Fruit fly (Drosophila melanogaster) whole organism, prepupa: ENCODE measurements around the gene CG14086.
A peak's percentile ranks its signal among the peaks of the same experiment; 100 is the strongest.

Source experiments
- CG10631 ChIP-seq: fragments of 200-800 bp; sonication (Bioruptor generic); optimal IDR thresholded peaks from 2 replicates; lab custom pipeline; 2016; ENCODE audit warnings: missing biosample characterization, missing genetic modification characterization
- CG11294 ChIP-seq: fragments of 200-800 bp; sonication (Bioruptor generic); IDR thresholded peaks from 2 replicates; pipeline ENCODE4 v1.3.6; 2022; ENCODE audit warnings: missing biosample characterization, missing genetic modification characterization
- CG11902 ChIP-seq: fragments of 200-800 bp; sonication (Bioruptor generic); optimal IDR thresholded peaks from 3 replicates; lab custom pipeline; 2016; ENCODE audit warnings: missing biosample characterization, missing genetic modification characterization
- CG15336 ChIP-seq: fragments of 200-800 bp; sonication (Bioruptor generic); IDR thresholded peaks from 2 replicates; pipeline ENCODE4 v1.3.6; 2022; ENCODE audit warnings: missing biosample characterization, missing genetic modification characterization
- CG1621 ChIP-seq: fragments of 200-800 bp; sonication (Bioruptor generic); optimal IDR thresholded peaks from 3 replicates; lab custom pipeline; 2018; ENCODE audit warnings: missing biosample characterization, mild to moderate bottlenecking, missing genetic modification characterization
- CG3032 ChIP-seq: fragments of 200-800 bp; optimal IDR thresholded peaks from 2 replicates; lab custom pipeline; 2019; ENCODE audit warnings: missing biosample characterization, mild to moderate bottlenecking, missing genetic modification characterization, moderate library complexity
- CG31627 ChIP-seq: fragments of 200-800 bp; sonication (Bioruptor generic); optimal IDR thresholded peaks from 3 replicates; lab custom pipeline; 2016; ENCODE audit warnings: missing biosample characterization, missing genetic modification characterization
- CG32006 ChIP-seq: fragments of 200-800 bp; sonication (Bioruptor generic); optimal IDR thresholded peaks from 3 replicates; lab custom pipeline; 2017; ENCODE audit warnings: missing biosample characterization, mild to moderate bottlenecking, missing genetic modification characterization
- CG34406 ChIP-seq: fragments of 200-800 bp; sonication (Bioruptor generic); optimal IDR thresholded peaks from 3 replicates; lab custom pipeline; 2016; ENCODE audit warnings: missing biosample characterization, missing genetic modification characterization
- CG3919 ChIP-seq: fragments of 200-800 bp; sonication (Bioruptor generic); optimal IDR thresholded peaks from 3 replicates; lab custom pipeline; 2016; ENCODE audit warnings: missing biosample characterization, missing genetic modification characterization
- CG6163 ChIP-seq: fragments of 200-800 bp; sonication (Bioruptor generic); IDR thresholded peaks from 3 replicates; pipeline ENCODE4 v1.3.6; 2022; ENCODE audit warnings: missing biosample characterization, missing genetic modification characterization
- CG6276 ChIP-seq: fragments of 200-800 bp; sonication (Bioruptor generic); optimal IDR thresholded peaks from 2 replicates; lab custom pipeline; 2017; ENCODE audit warnings: missing biosample characterization, mild to moderate bottlenecking, missing genetic modification characterization
- CG6792 ChIP-seq: fragments of 200-800 bp; sonication (Bioruptor generic); optimal IDR thresholded peaks from 3 replicates; lab custom pipeline; 2016; ENCODE audit warnings: missing biosample characterization, missing genetic modification characterization
- CG6854 ChIP-seq: fragments of 200-800 bp; sonication (Bioruptor generic); optimal IDR thresholded peaks from 2 replicates; lab custom pipeline; 2017; ENCODE audit warnings: missing biosample characterization, mild to moderate bottlenecking, missing genetic modification characterization
- CG7368 ChIP-seq: fragments of 200-800 bp; sonication (Bioruptor generic); optimal IDR thresholded peaks from 3 replicates; lab custom pipeline; 2016; ENCODE audit warnings: missing biosample characterization, missing genetic modification characterization
- CG8119 ChIP-seq: fragments of 200-800 bp; sonication (Bioruptor generic); IDR thresholded peaks from 3 replicates; pipeline ENCODE4 v1.3.6; 2022; ENCODE audit warnings: missing biosample characterization, missing genetic modification characterization
- CG8319 ChIP-seq: fragments of 200-800 bp; sonication (Bioruptor generic); optimal IDR thresholded peaks from 3 replicates; lab custom pipeline; 2016; ENCODE audit warnings: missing biosample characterization, missing genetic modification characterization
- CG8632 ChIP-seq: fragments of 200-800 bp; sonication (Bioruptor generic); optimal IDR thresholded peaks from 3 replicates; lab custom pipeline; 2016; ENCODE audit warnings: missing biosample characterization, missing genetic modification characterization
- CG9139 ChIP-seq: fragments of 200-800 bp; sonication (Bioruptor generic); optimal IDR thresholded peaks from 3 replicates; lab custom pipeline; 2017; ENCODE audit warnings: missing biosample characterization, mild to moderate bottlenecking, missing genetic modification characterization
- Eip75B ChIP-seq: fragments of 200-800 bp; sonication (Bioruptor generic); optimal IDR thresholded peaks from 3 replicates; lab custom pipeline; 2016; ENCODE audit warnings: missing biosample characterization, missing genetic modification characterization
- Eip78C ChIP-seq: fragments of 200-800 bp; sonication (Bioruptor generic); peaks from one replicate; lab custom pipeline; 2016; ENCODE audit warnings: missing biosample characterization, missing genetic modification characterization
- Eip93F ChIP-seq: fragments of 200-800 bp; sonication (Bioruptor generic); optimal IDR thresholded peaks from 2 replicates; lab custom pipeline; 2016; ENCODE audit warnings: missing biosample characterization, mild to moderate bottlenecking, missing genetic modification characterization
- Ets21C ChIP-seq: fragments of 200-800 bp; sonication (Bioruptor generic); optimal IDR thresholded peaks from 3 replicates; lab custom pipeline; 2016; ENCODE audit warnings: missing biosample characterization, missing genetic modification characterization
- Ets96B ChIP-seq: fragments of 200-800 bp; optimal IDR thresholded peaks from 2 replicates; lab custom pipeline; 2019; ENCODE audit warnings: missing biosample characterization, mild to moderate bottlenecking, missing genetic modification characterization, moderate library complexity
- Hr38 ChIP-seq: sonication (Bioruptor generic); optimal IDR thresholded peaks from 2 replicates; lab custom pipeline; 2016; ENCODE audit warnings: missing biosample characterization, missing genetic modification characterization
- Lpt ChIP-seq: fragments of 200-800 bp; sonication (Bioruptor generic); optimal IDR thresholded peaks from 3 replicates; lab custom pipeline; 2016; ENCODE audit warnings: missing biosample characterization, missing genetic modification characterization
- Met ChIP-seq: fragments of 200-800 bp; sonication (Bioruptor generic); optimal IDR thresholded peaks from 3 replicates; lab custom pipeline; 2016; ENCODE audit warnings: missing biosample characterization, missing genetic modification characterization
- OdsH ChIP-seq: fragments of 200-800 bp; sonication (Bioruptor generic); optimal IDR thresholded peaks from 3 replicates; lab custom pipeline; 2016; ENCODE audit warnings: missing biosample characterization, missing genetic modification characterization
- Smox ChIP-seq: fragments of 200-800 bp; sonication (Bioruptor generic); optimal IDR thresholded peaks from 3 replicates; lab custom pipeline; 2016; ENCODE audit warnings: missing biosample characterization, missing genetic modification characterization
- Sox102F ChIP-seq: fragments of 200-800 bp; sonication (Bioruptor generic); optimal IDR thresholded peaks from 2 replicates; lab custom pipeline; 2016; ENCODE audit warnings: missing biosample characterization, mild to moderate bottlenecking, missing genetic modification characterization
- Sox14 ChIP-seq: fragments of 200-800 bp; sonication (Bioruptor generic); optimal IDR thresholded peaks from 3 replicates; lab custom pipeline; 2016; ENCODE audit warnings: missing biosample characterization, missing genetic modification characterization
- Sox15 ChIP-seq: fragments of 200-800 bp; sonication (Bioruptor generic); optimal IDR thresholded peaks from 3 replicates; lab custom pipeline; 2016; ENCODE audit warnings: missing biosample characterization, missing genetic modification characterization
- achi ChIP-seq: fragments of 200-800 bp; sonication (Bioruptor generic); optimal IDR thresholded peaks from 3 replicates; lab custom pipeline; 2016; ENCODE audit warnings: missing biosample characterization, missing genetic modification characterization
- acj6 ChIP-seq: fragments of 200-800 bp; sonication (Bioruptor generic); optimal IDR thresholded peaks from 3 replicates; lab custom pipeline; 2016; ENCODE audit warnings: missing biosample characterization, missing genetic modification characterization
- cyc ChIP-seq: fragments of 200-800 bp; sonication (Bioruptor generic); optimal IDR thresholded peaks from 3 replicates; lab custom pipeline; 2016; ENCODE audit warnings: missing biosample characterization, missing genetic modification characterization
- eg ChIP-seq: fragments of 200-800 bp; sonication (Bioruptor generic); IDR thresholded peaks from 3 replicates; pipeline ENCODE4 v1.3.6; 2022; ENCODE audit warnings: missing biosample characterization, missing genetic modification characterization
- esn ChIP-seq: fragments of 200-800 bp; sonication (Bioruptor generic); optimal IDR thresholded peaks from 2 replicates; lab custom pipeline; 2016; ENCODE audit warnings: missing biosample characterization, mild to moderate bottlenecking, missing genetic modification characterization, moderate library complexity
- fd85E ChIP-seq: fragments of 200-800 bp; sonication (Bioruptor generic); optimal IDR thresholded peaks from 3 replicates; lab custom pipeline; 2016; ENCODE audit warnings: missing biosample characterization, missing genetic modification characterization
- fkh ChIP-seq: fragments of 200-800 bp; sonication (Bioruptor generic); optimal IDR thresholded peaks from 3 replicates; lab custom pipeline; 2017; ENCODE audit warnings: missing biosample characterization, mild to moderate bottlenecking, missing genetic modification characterization, moderate library complexity
- lz ChIP-seq: fragments of 200-800 bp; sonication (Bioruptor generic); optimal IDR thresholded peaks from 3 replicates; lab custom pipeline; 2016; ENCODE audit warnings: missing biosample characterization, missing genetic modification characterization
- net ChIP-seq: fragments of 200-800 bp; sonication (Bioruptor generic); optimal IDR thresholded peaks from 3 replicates; lab custom pipeline; 2016; ENCODE audit warnings: missing biosample characterization, missing genetic modification characterization
- pdm3 ChIP-seq: fragments of 200-800 bp; sonication (Bioruptor generic); optimal IDR thresholded peaks from 3 replicates; lab custom pipeline; 2016; ENCODE audit warnings: missing biosample characterization, missing genetic modification characterization
- ss ChIP-seq, 2 experiments: fragments of 200-800 bp; sonication (Bioruptor generic); optimal IDR thresholded peaks; 2 replicates in 1 of 2; 3 replicates in 1 of 2; lab custom pipeline; 2017 to 2018; ENCODE audit warnings: mild to moderate bottlenecking in 2 of 2, missing biosample characterization in 2 of 2, missing genetic modification characterization in 2 of 2, moderate library complexity in 1 of 2
- svp ChIP-seq: fragments of 200-800 bp; sonication (Bioruptor generic); peaks from one replicate; lab custom pipeline; 2016; ENCODE audit warnings: missing biosample characterization, missing genetic modification characterization
- topi ChIP-seq: fragments of 200-800 bp; sonication (Bioruptor generic); optimal IDR thresholded peaks from 3 replicates; lab custom pipeline; 2016; ENCODE audit warnings: missing biosample characterization, missing genetic modification characterization
- vri ChIP-seq: fragments of 200-800 bp; sonication (Bioruptor generic); optimal IDR thresholded peaks from 3 replicates; lab custom pipeline; 2016; ENCODE audit warnings: missing biosample characterization, mild to moderate bottlenecking, missing genetic modification characterization

The CG14086 gene

dm6 chr3L:19261213-19261612 lies 14.4 kb upstream of the CG14086 start, which contains the start of gene Bet1:
Gene Bet1, plus strand, starts transcription at chr3L:19261394.
- TF ChIP-seq svp (GFP tag; lab: Kevin White, UChicago), result peak; percentile 33
- TF ChIP-seq fkh (GFP tag; lab: Kevin White, UChicago), result no peak
- TF ChIP-seq CG1621 (tag; lab: Kevin White, UChicago), result no peak
- no peak for TF ChIP-seq fd85E
- peak; percentile 26 for TF ChIP-seq CG32006 (GFP tag; lab: Kevin White, UChicago)
- TF ChIP-seq CG8632, result peak; percentile 3
- TF ChIP-seq CG3032 (tag; lab: Kevin White, UChicago), result peak; percentile 19
- TF ChIP-seq Eip78C, result peak; percentile 31
- peak; percentile 1 for TF ChIP-seq achi (GFP tag; lab: Kevin White, UChicago)

dm6 chr3L:19261720-19262119 lies 13.9 kb upstream of the CG14086 start:
- TF ChIP-seq achi (GFP tag; lab: Kevin White, UChicago) (no peak), cyc (GFP tag; lab: Kevin White, UChicago) (no peak), Met (GFP tag; lab: Kevin White, UChicago) (no peak), Eip93F (GFP tag; lab: Kevin White, UChicago) (no peak), CG6163 (GFP tag; lab: Robert Waterston, UW) (peak; percentile 14; the same call in 1 of the 3 replicates), ss (GFP tag; optimal IDR thresholded peaks at IDR 0.05; lab: Kevin White, UChicago) (no peak)
- TF ChIP-seq, all 60 proteins: peak for 1

dm6 chr3L:19263480-19264140 lies 12.0 kb upstream of the CG14086 start, which contains the start of the genes CG42374 and Mettl5:
Gene CG42374, plus strand, starts transcription at chr3L:19263766.
Gene Mettl5, plus strand, starts transcription at chr3L:19263766.
- peak; percentile 67; the same call in 2 of the 3 replicates for TF ChIP-seq CG8119 (GFP tag; lab: Robert Waterston, UW)
- no peak for TF ChIP-seq CG9139
- peak; percentile 28 for TF ChIP-seq Smox (GFP tag; lab: Kevin White, UChicago)
- peak; percentile 27 for TF ChIP-seq CG6276 (GFP tag; lab: Kevin White, UChicago)
- TF ChIP-seq vri, result peak; percentile 66
- TF ChIP-seq fd85E, result no peak
- no peak for TF ChIP-seq Eip93F (GFP tag; lab: Kevin White, UChicago)
- TF ChIP-seq lz (GFP tag; lab: Kevin White, UChicago), result peak; percentile 5
- peak; percentile 33 for TF ChIP-seq CG1621 (tag; lab: Kevin White, UChicago)
- peak; percentile 19 for TF ChIP-seq pdm3 (GFP tag; lab: Kevin White, UChicago)
- peak; percentile 12 for TF ChIP-seq CG10631 (GFP tag; lab: Kevin White, UChicago)
- peak; percentile 47 for TF ChIP-seq net (GFP tag; lab: Kevin White, UChicago)
- 0 out of 2 replicates have a peak, but pooled peaks have one; percentile 24 for TF ChIP-seq CG11294 (GFP tag; lab: Robert Waterston, UW)
- TF ChIP-seq Lpt (GFP tag; lab: Kevin White, UChicago), result no peak
- TF ChIP-seq CG6792, result peak; percentile 28
- TF ChIP-seq CG3919 (GFP tag; lab: Kevin White, UChicago), result peak; percentile 18
- TF ChIP-seq Ets21C (GFP tag; lab: Kevin White, UChicago), result no peak
- peak; percentile 23 for TF ChIP-seq Sox102F (GFP tag; lab: Kevin White, UChicago)
- TF ChIP-seq topi (GFP tag; lab: Kevin White, UChicago), result peak; percentile 13
- peak; percentile 10 for TF ChIP-seq OdsH
- TF ChIP-seq achi (GFP tag; lab: Kevin White, UChicago), result peak; percentile 42
- TF ChIP-seq esn, result peak; percentile 24
- TF ChIP-seq acj6 (GFP tag; lab: Kevin White, UChicago), result peak; percentile 38
- TF ChIP-seq Eip78C, result peak; percentile 88
- TF ChIP-seq CG7368 (GFP tag; lab: Kevin White, UChicago), result no peak
- peak; percentile 50 for TF ChIP-seq Met (GFP tag; lab: Kevin White, UChicago)
- TF ChIP-seq CG32006 (GFP tag; lab: Kevin White, UChicago), result peak; percentile 49
- no peak for TF ChIP-seq Eip75B (GFP tag; lab: Kevin White, UChicago)
- peak; percentile 44 for TF ChIP-seq fkh (GFP tag; lab: Kevin White, UChicago)
- TF ChIP-seq CG15336 (GFP tag; lab: Robert Waterston, UW), result peak; percentile 69
- no peak for TF ChIP-seq CG11902 (GFP tag; lab: Kevin White, UChicago)
- TF ChIP-seq CG31627 (GFP tag; lab: Kevin White, UChicago), result no peak
- TF ChIP-seq Hr38 (GFP tag; lab: Kevin White, UChicago), result no peak
- peak; percentile 26 for TF ChIP-seq Ets96B
- TF ChIP-seq eg (GFP tag; lab: Robert Waterston, UW), result peak; percentile 81
- no peak for TF ChIP-seq CG6854 (GFP tag; lab: Kevin White, UChicago)
- no peak for TF ChIP-seq Sox14 (GFP tag; lab: Kevin White, UChicago)
- TF ChIP-seq Sox15, result peak; percentile 2
- TF ChIP-seq CG6163 (GFP tag; lab: Robert Waterston, UW), result peak; percentile 32; the same call in 1 of the 3 replicates
- peak; percentile 12 for TF ChIP-seq CG8632
- TF ChIP-seq CG34406 (GFP tag; lab: Kevin White, UChicago), result peak; percentile 39
- no peak for TF ChIP-seq CG8319 (GFP tag; lab: Kevin White, UChicago)
